Worm (Caenorhabditis elegans) whole organism, L4 larva: Measurements from ENCODE around the gene syd-1.

ENCODE experiments used
- D1046.2 ChIP-seq: fragments of 200-800 bp; sonication (Bioruptor generic); IDR thresholded peaks from 2 replicates; pipeline ENCODE4 v1.3.6; 2022; ENCODE audit warnings: missing genetic modification characterization, missing compliant biosample characterization
- F37D6.2 ChIP-seq: sonication (generic microtip); optimal IDR thresholded peaks from 2 replicates; lab custom pipeline; 2016; ENCODE audit warnings: mild to moderate bottlenecking, missing genetic modification characterization, missing compliant biosample characterization
- Y105C5A.15 ChIP-seq: fragments of 200-800 bp; sonication (Bioruptor generic); IDR thresholded peaks from 2 replicates; pipeline ENCODE4 v1.3.6; 2022; ENCODE audit warnings: missing genetic modification characterization, missing compliant biosample characterization
- Y5F2A.4 ChIP-seq: fragments of 200-800 bp; sonication (Bioruptor generic); optimal IDR thresholded peaks from 2 replicates; lab custom pipeline; 2018; ENCODE audit warnings: mild to moderate bottlenecking, missing genetic modification characterization, missing compliant biosample characterization
- ZK546.5 ChIP-seq, 2 experiments: sonication (generic microtip); optimal IDR thresholded peaks; 2 replicates each; lab custom pipeline; 2017; ENCODE audit warnings: missing biosample characterization in 2 of 2, missing genetic modification characterization in 2 of 2
- aha-1 ChIP-seq: fragments of 150-350 bp; peaks from one replicate; lab custom pipeline; 2014; ENCODE audit warnings: missing biosample characterization, missing genetic modification characterization
- arid-1 ChIP-seq: fragments of 200-800 bp; sonication (Bioruptor generic); conservative IDR thresholded peaks from 2 replicates; pipeline ENCODE4 v1.3.6; 2022; ENCODE audit warnings: missing genetic modification reagents, missing genetic modification characterization, missing compliant biosample characterization
- ceh-20 ChIP-seq: fragments of 200-800 bp; sonication (Bioruptor generic); IDR thresholded peaks from 2 replicates; pipeline ENCODE4 v1.3.6; 2022; ENCODE audit warnings: missing genetic modification reagents, missing genetic modification characterization, missing compliant biosample characterization
- ceh-32 ChIP-seq: sonication (generic microtip); optimal IDR thresholded peaks from 2 replicates; lab custom pipeline; 2016; ENCODE audit warnings: mild to moderate bottlenecking, missing genetic modification characterization, missing compliant biosample characterization; ENCODE audit not compliant: poor library complexity
- ceh-44 ChIP-seq: fragments of 200-800 bp; sonication (Bioruptor generic); IDR thresholded peaks from 2 replicates; pipeline ENCODE4 v1.3.6; 2022; ENCODE audit warnings: missing genetic modification reagents, missing genetic modification characterization, missing compliant biosample characterization
- ces-1 ChIP-seq: fragments of 150-350 bp; sonication (generic microtip); optimal IDR thresholded peaks from 4 replicates; lab custom pipeline; 2014; ENCODE audit warnings: missing biosample characterization, missing genetic modification reagents, missing genetic modification characterization
- ctbp-1 ChIP-seq: fragments of 200-800 bp; sonication (Bioruptor generic); IDR thresholded peaks from 2 replicates; pipeline ENCODE4 v1.3.6; 2022; ENCODE audit warnings: missing genetic modification reagents, missing genetic modification characterization, missing compliant biosample characterization
- dmd-6 ChIP-seq: fragments of 200-800 bp; sonication (Bioruptor generic); IDR thresholded peaks from 2 replicates; pipeline ENCODE4 v1.3.6; 2022; ENCODE audit warnings: missing genetic modification reagents, missing genetic modification characterization, missing compliant biosample characterization
- dpl-1 ChIP-seq: fragments of 150-350 bp; optimal IDR thresholded peaks from 2 replicates; lab custom pipeline; 2014; ENCODE audit warnings: missing biosample characterization, missing genetic modification reagents, missing genetic modification characterization
- dve-1 ChIP-seq: sonication (generic microtip); optimal IDR thresholded peaks from 2 replicates; lab custom pipeline; 2017; ENCODE audit warnings: antibody characterized with exemption, mild to moderate bottlenecking, missing genetic modification characterization, missing compliant biosample characterization; ENCODE audit not compliant: insufficient read depth
- egl-43 ChIP-seq: fragments of 200-800 bp; sonication (Bioruptor generic); IDR thresholded peaks from 2 replicates; pipeline ENCODE4 v1.3.6; 2022; ENCODE audit warnings: missing genetic modification reagents, missing genetic modification characterization, missing compliant biosample characterization
- fkh-10 ChIP-seq: fragments of 150-350 bp; optimal IDR thresholded peaks from 2 replicates; lab custom pipeline; 2014; ENCODE audit warnings: missing biosample characterization, missing genetic modification reagents, missing genetic modification characterization
- hmg-1.1 ChIP-seq: fragments of 200-800 bp; sonication (Bioruptor generic); IDR thresholded peaks from 2 replicates; pipeline ENCODE4 v1.3.6; 2022; ENCODE audit warnings: missing genetic modification reagents, missing genetic modification characterization, missing compliant biosample characterization
- jun-1 ChIP-seq: fragments of 150-350 bp; optimal IDR thresholded peaks from 2 replicates; lab custom pipeline; 2014; ENCODE audit warnings: missing biosample characterization, missing genetic modification reagents, missing genetic modification characterization
- lin-15B ChIP-seq: fragments of 150-350 bp; sonication (generic microtip); optimal IDR thresholded peaks from 3 replicates; lab custom pipeline; 2014; ENCODE audit warnings: missing biosample characterization, missing genetic modification characterization
- lsy-2 ChIP-seq, 2 experiments: fragments of 150-350 bp in 1 of 2; sonication (generic microtip) in 1 of 2; optimal IDR thresholded peaks; 2 replicates each; lab custom pipeline; 2014 to 2017; ENCODE audit warnings: missing biosample characterization in 2 of 2, missing genetic modification characterization in 2 of 2
- mdl-1 ChIP-seq, 2 experiments: fragments of 150-350 bp in 1 of 2; sonication (generic microtip) in 1 of 2; optimal IDR thresholded peaks; 2 replicates each; lab custom pipeline; 2014 to 2017; ENCODE audit warnings: missing biosample characterization in 2 of 2, missing genetic modification characterization in 2 of 2
- mep-1 ChIP-seq: fragments of 150-350 bp; sonication (generic microtip); optimal IDR thresholded peaks from 3 replicates; lab custom pipeline; 2014; ENCODE audit warnings: missing biosample characterization, missing genetic modification characterization
- mes-2 ChIP-seq: sonication (generic microtip); optimal IDR thresholded peaks from 2 replicates; lab custom pipeline; 2016; ENCODE audit warnings: missing genotype, mild to moderate bottlenecking, missing genetic modification characterization, missing compliant biosample characterization; ENCODE audit not compliant: poor library complexity, severe bottlenecking
- nhr-10 ChIP-seq: fragments of 150-350 bp; optimal IDR thresholded peaks from 2 replicates; lab custom pipeline; 2014; ENCODE audit warnings: missing biosample characterization, missing genetic modification characterization
- nhr-25 ChIP-seq: sonication (generic microtip); optimal IDR thresholded peaks from 2 replicates; lab custom pipeline; 2017; ENCODE audit warnings: missing genetic modification characterization, mild to moderate bottlenecking, missing compliant biosample characterization, antibody characterized with exemption, moderate library complexity, borderline replicate concordance; ENCODE audit not compliant: insufficient read depth
- nhr-48 ChIP-seq: sonication (generic microtip); optimal IDR thresholded peaks from 2 replicates; lab custom pipeline; 2016; ENCODE audit warnings: mild to moderate bottlenecking, missing genetic modification characterization, missing compliant biosample characterization
- php-3 ChIP-seq: fragments of 200-800 bp; sonication (Bioruptor generic); IDR thresholded peaks from 2 replicates; pipeline ENCODE4 v1.3.6; 2022; ENCODE audit warnings: missing genetic modification reagents, missing genetic modification characterization, missing compliant biosample characterization
- pqm-1 ChIP-seq: sonication (generic microtip); optimal IDR thresholded peaks from 2 replicates; lab custom pipeline; 2017; ENCODE audit warnings: missing biosample characterization, missing genetic modification characterization
- rbr-2 ChIP-seq: sonication (generic microtip); optimal IDR thresholded peaks from 2 replicates; lab custom pipeline; 2016; ENCODE audit warnings: missing genotype, missing genetic modification characterization, missing compliant biosample characterization
- saeg-2 ChIP-seq: fragments of 200-800 bp; sonication (Bioruptor generic); IDR thresholded peaks from 2 replicates; pipeline ENCODE4 v1.3.6; 2022; ENCODE audit warnings: missing genetic modification reagents, missing genetic modification characterization, missing compliant biosample characterization
- sdz-12 ChIP-seq: fragments of 200-800 bp; sonication (Bioruptor generic); optimal IDR thresholded peaks from 2 replicates; lab custom pipeline; 2018; ENCODE audit warnings: mild to moderate bottlenecking, missing genetic modification characterization, missing compliant biosample characterization
- set-16 ChIP-seq: fragments of 200-800 bp; sonication (Bioruptor generic); IDR thresholded peaks from 2 replicates; pipeline ENCODE4 v1.3.6; 2022; ENCODE audit warnings: missing genetic modification reagents, missing genetic modification characterization, missing compliant biosample characterization
- spr-3 ChIP-seq: fragments of 200-800 bp; sonication (Bioruptor generic); optimal IDR thresholded peaks from 2 replicates; lab custom pipeline; 2018; ENCODE audit warnings: mild to moderate bottlenecking, missing genetic modification characterization, missing compliant biosample characterization
- tag-97 ChIP-seq: fragments of 200-800 bp; sonication (Bioruptor generic); IDR thresholded peaks from 2 replicates; pipeline ENCODE4 v1.3.6; 2022; ENCODE audit warnings: missing genetic modification characterization, missing compliant biosample characterization
- tra-1 ChIP-seq: fragments of 200-800 bp; sonication (Bioruptor generic); IDR thresholded peaks from 2 replicates; pipeline ENCODE4 v1.3.6; 2022; ENCODE audit warnings: missing genetic modification reagents, missing genetic modification characterization, missing compliant biosample characterization
- unc-62 ChIP-seq, 3 experiments: fragments of 150-350 bp in 1 of 3; sonication (generic microtip); optimal IDR thresholded peaks in 2 of 3; peaks in 1 of 3; 1 replicate in 1 of 3; 2 replicates in 2 of 3; lab custom pipeline; 2014 to 2017; ENCODE audit warnings: missing biosample characterization in 3 of 3, missing genetic modification characterization in 3 of 3, missing genetic modification reagents in 3 of 3, missing genotype in 1 of 3
- zfp-3 ChIP-seq: fragments of 200-800 bp; sonication (Bioruptor generic); conservative IDR thresholded peaks from 2 replicates; pipeline ENCODE4 v1.3.6; 2022; ENCODE audit warnings: missing genetic modification reagents, missing genetic modification characterization, missing compliant biosample characterization
- zip-11 ChIP-seq: fragments of 200-800 bp; sonication (Bioruptor generic); IDR thresholded peaks from 2 replicates; pipeline ENCODE4 v1.3.6; 2022; ENCODE audit warnings: missing genetic modification characterization, missing compliant biosample characterization
- zip-2 ChIP-seq: fragments of 150-350 bp; optimal IDR thresholded peaks from 2 replicates; lab custom pipeline; 2014; ENCODE audit warnings: missing biosample characterization, missing genetic modification characterization
- ztf-11 ChIP-seq: fragments of 150-350 bp; optimal IDR thresholded peaks from 2 replicates; lab custom pipeline; 2014; ENCODE audit warnings: missing biosample characterization, missing genetic modification characterization

Gene syd-1

ce11 chrII:7599357-7599756, 4.6 kb upstream of the syd-1 start, which contains the start of gene npp-21:
TSS of gene npp-21 (plus strand) at chrII:7599657.
- no peak for TF ChIP-seq zip-11 (GFP tag; lab: Robert Waterston, UW)
- TF ChIP-seq nhr-10 (tag; lab: Kevin White, UChicago) = no peak
- no peak for TF ChIP-seq zip-2 (tag; lab: Kevin White, UChicago)
- no peak for TF ChIP-seq spr-3
- TF ChIP-seq nhr-48 (tag; lab: Kevin White, UChicago) = no peak
- TF ChIP-seq fkh-10 (GFP tag; lab: Kevin White, UChicago) = no peak
- TF ChIP-seq lsy-2 (tag; optimal IDR thresholded peaks at IDR 0.05; lab: Kevin White, UChicago) = no peak
- no peak for TF ChIP-seq mdl-1 (tag; optimal IDR thresholded peaks at IDR 0.05; lab: Kevin White, UChicago)
- TF ChIP-seq dve-1 (tag; lab: Kevin White, UChicago) = no peak
- TF ChIP-seq dpl-1 (GFP tag; lab: Kevin White, UChicago) = no peak
- no peak for TF ChIP-seq jun-1
- no peak for TF ChIP-seq F37D6.2
- no peak for TF ChIP-seq pqm-1
- no peak for TF ChIP-seq arid-1
- TF ChIP-seq, all 104 proteins: peak for 0

- TF ChIP-seq D1046.2 = no peak
- TF ChIP-seq mep-1 (tag; lab: Kevin White, UChicago) = no peak
- peak; percentile 40 for TF ChIP-seq mes-2 (tag; lab: Kevin White, UChicago)
- TF ChIP-seq ztf-11 (tag; lab: Kevin White, UChicago) = no peak
- no peak for TF ChIP-seq ZK546.5 (tag; optimal IDR thresholded peaks at IDR 0.05; lab: Kevin White, UChicago)
- TF ChIP-seq nhr-25 (tag; lab: Kevin White, UChicago) = no peak
- peak; percentile 30 for TF ChIP-seq dpl-1 (GFP tag; lab: Kevin White, UChicago)
- no peak for TF ChIP-seq tra-1
- TF ChIP-seq lin-15B (tag; lab: Kevin White, UChicago) = no peak
Measured at ce11 chrII:7598702-7599314, 4.1 kb upstream of the syd-1 start, which contains the start of gene pgam-5. TSS of gene pgam-5 (minus strand) at chrII:7598752.

- TF ChIP-seq zfp-3 (GFP tag; lab: Robert Waterston, UW) (no peak), sdz-12 (no peak), Y105C5A.15 (no peak), tra-1 (no peak), Y5F2A.4 (no peak), ces-1 (GFP tag; lab: Kevin White, UChicago) (peak; percentile 67), pqm-1 (no peak), fkh-10 (GFP tag; lab: Kevin White, UChicago) (peak; percentile 61), ceh-32 (no peak)
- TF ChIP-seq, all 104 proteins: peak for 2
Measured at ce11 chrII:7594262-7594661, 450 bp downstream of the syd-1 start.

ce11 chrII:7593227-7593626, 1.5 kb downstream of the syd-1 start:
- TF ChIP-seq aha-1 (tag; lab: Kevin White, UChicago) (peak; percentile 94), hmg-1.1 (GFP tag; lab: Robert Waterston, UW) (peak; percentile 62), dmd-6 (0 out of 2 replicates have a peak, but pooled peaks have one; percentile 12), fkh-10 (GFP tag; lab: Kevin White, UChicago) (peak; percentile 87), rbr-2 (tag; lab: Kevin White, UChicago) (peak; percentile 49), unc-62 (GFP tag; optimal IDR thresholded peaks at IDR 0.05 in 1 of 2; lab: Kevin White, UChicago) (peak in 1 of 2 experiments; percentile 94), unc-62 (tag; optimal IDR thresholded peaks at IDR 0.05; lab: Kevin White, UChicago) (no peak), lsy-2 (tag; optimal IDR thresholded peaks at IDR 0.05; lab: Kevin White, UChicago) (peak in 1 of 2 experiments; percentile 27), mes-2 (tag; lab: Kevin White, UChicago) (peak; percentile 3), egl-43 (GFP tag; lab: Robert Waterston, UW) (0 out of 2 replicates have a peak, but pooled peaks have one; percentile 43), ctbp-1 (GFP tag; lab: Robert Waterston, UW) (peak; percentile 72; the same call in 1 of the 2 replicates), mep-1 (tag; lab: Kevin White, UChicago) (peak; percentile 25), ceh-20 (GFP tag; lab: Robert Waterston, UW) (0 out of 2 replicates have a peak, but pooled peaks have one; percentile 37), F37D6.2 (peak; percentile 80), dve-1 (tag; lab: Kevin White, UChicago) (no peak), ceh-44 (GFP tag; lab: Robert Waterston, UW) (no peak), php-3 (no peak), ces-1 (GFP tag; lab: Kevin White, UChicago) (no peak), tag-97 (GFP tag; lab: Robert Waterston, UW) (no peak), ztf-11 (tag; lab: Kevin White, UChicago) (no peak), set-16 (GFP tag; lab: Robert Waterston, UW) (peak; percentile 54; the same call in 1 of the 2 replicates), saeg-2 (GFP tag; lab: Robert Waterston, UW) (no peak)
